Worm (Caenorhabditis elegans) whole organism, L4 larva: ENCODE results near the gene rap-1.

ENCODE experiments used
- D1046.2 ChIP-seq: fragments of 200-800 bp; sonication (Bioruptor generic); IDR thresholded peaks from 2 replicates; pipeline ENCODE4 v1.3.6; 2022; ENCODE audit warnings: missing genetic modification characterization, missing compliant biosample characterization
- F37D6.2 ChIP-seq: sonication (generic microtip); optimal IDR thresholded peaks from 2 replicates; lab custom pipeline; 2016; ENCODE audit warnings: mild to moderate bottlenecking, missing genetic modification characterization, missing compliant biosample characterization
- F49E8.2 ChIP-seq: sonication (generic microtip); optimal IDR thresholded peaks from 2 replicates; lab custom pipeline; 2016; ENCODE audit warnings: missing compliant biosample characterization, mild to moderate bottlenecking, missing genetic modification characterization, borderline replicate concordance
- T26A8.4 ChIP-seq: fragments of 200-800 bp; sonication (Bioruptor generic); IDR thresholded peaks from 2 replicates; pipeline ENCODE4 v1.3.6; 2022; ENCODE audit warnings: missing genetic modification characterization, missing compliant biosample characterization
- Y105C5A.15 ChIP-seq: fragments of 200-800 bp; sonication (Bioruptor generic); IDR thresholded peaks from 2 replicates; pipeline ENCODE4 v1.3.6; 2022; ENCODE audit warnings: missing genetic modification characterization, missing compliant biosample characterization
- Y5F2A.4 ChIP-seq: fragments of 200-800 bp; sonication (Bioruptor generic); optimal IDR thresholded peaks from 2 replicates; lab custom pipeline; 2018; ENCODE audit warnings: mild to moderate bottlenecking, missing genetic modification characterization, missing compliant biosample characterization
- Y75B8A.6 ChIP-seq: fragments of 200-800 bp; sonication (Bioruptor generic); IDR thresholded peaks from 2 replicates; pipeline ENCODE4 v1.3.6; 2022; ENCODE audit warnings: missing genetic modification reagents, missing genetic modification characterization, missing compliant biosample characterization
- aha-1 ChIP-seq: fragments of 150-350 bp; peaks from one replicate; lab custom pipeline; 2014; ENCODE audit warnings: missing biosample characterization, missing genetic modification characterization
- aly-2 ChIP-seq: sonication (generic microtip); optimal IDR thresholded peaks from 2 replicates; lab custom pipeline; 2018; ENCODE audit warnings: missing biosample characterization, missing genetic modification characterization
- ceh-20 ChIP-seq: fragments of 200-800 bp; sonication (Bioruptor generic); IDR thresholded peaks from 2 replicates; pipeline ENCODE4 v1.3.6; 2022; ENCODE audit warnings: missing genetic modification reagents, missing genetic modification characterization, missing compliant biosample characterization
- ceh-28 ChIP-seq: fragments of 150-350 bp; optimal IDR thresholded peaks from 2 replicates; lab custom pipeline; 2014; ENCODE audit warnings: missing biosample characterization, missing genetic modification reagents, missing genetic modification characterization
- ceh-32 ChIP-seq: sonication (generic microtip); optimal IDR thresholded peaks from 2 replicates; lab custom pipeline; 2016; ENCODE audit warnings: mild to moderate bottlenecking, missing genetic modification characterization, missing compliant biosample characterization; ENCODE audit not compliant: poor library complexity
- ceh-44 ChIP-seq: fragments of 200-800 bp; sonication (Bioruptor generic); IDR thresholded peaks from 2 replicates; pipeline ENCODE4 v1.3.6; 2022; ENCODE audit warnings: missing genetic modification reagents, missing genetic modification characterization, missing compliant biosample characterization
- daf-16 ChIP-seq, 3 experiments: sonication (generic microtip); optimal IDR thresholded peaks; 2 replicates each; lab custom pipeline; 2016 to 2017; ENCODE audit warnings: missing genetic modification characterization in 3 of 3, missing genetic modification reagents in 3 of 3, mild to moderate bottlenecking in 2 of 3, missing compliant biosample characterization in 2 of 3, missing biosample characterization in 1 of 3, moderate library complexity in 1 of 3
- dmd-8 ChIP-seq: fragments of 200-800 bp; sonication (Bioruptor generic); IDR thresholded peaks from 2 replicates; pipeline ENCODE4 v1.3.6; 2022; ENCODE audit warnings: missing genetic modification characterization, missing compliant biosample characterization
- dmd-9 ChIP-seq: fragments of 200-800 bp; sonication (Bioruptor generic); IDR thresholded peaks from 2 replicates; pipeline ENCODE4 v1.3.6; 2022; ENCODE audit warnings: missing genetic modification reagents, missing genetic modification characterization, missing compliant biosample characterization
- duxl-1 ChIP-seq: sonication (generic microtip); optimal IDR thresholded peaks from 2 replicates; lab custom pipeline; 2016; ENCODE audit warnings: mild to moderate bottlenecking, missing genetic modification characterization, moderate library complexity, missing compliant biosample characterization; ENCODE audit not compliant: poor library complexity
- dve-1 ChIP-seq: sonication (generic microtip); optimal IDR thresholded peaks from 2 replicates; lab custom pipeline; 2017; ENCODE audit warnings: antibody characterized with exemption, mild to moderate bottlenecking, missing genetic modification characterization, missing compliant biosample characterization; ENCODE audit not compliant: insufficient read depth
- egl-43 ChIP-seq: fragments of 200-800 bp; sonication (Bioruptor generic); IDR thresholded peaks from 2 replicates; pipeline ENCODE4 v1.3.6; 2022; ENCODE audit warnings: missing genetic modification reagents, missing genetic modification characterization, missing compliant biosample characterization
- fkh-10 ChIP-seq: fragments of 150-350 bp; optimal IDR thresholded peaks from 2 replicates; lab custom pipeline; 2014; ENCODE audit warnings: missing biosample characterization, missing genetic modification reagents, missing genetic modification characterization
- fos-1 ChIP-seq: fragments of 150-350 bp; optimal IDR thresholded peaks from 2 replicates; lab custom pipeline; 2014; ENCODE audit warnings: missing biosample characterization, missing genetic modification characterization
- gei-8 ChIP-seq: fragments of 200-800 bp; sonication (Bioruptor generic); optimal IDR thresholded peaks from 2 replicates; lab custom pipeline; 2018; ENCODE audit warnings: mild to moderate bottlenecking, missing genetic modification characterization, missing compliant biosample characterization
- hif-1 ChIP-seq, 2 experiments: sonication (generic microtip); optimal IDR thresholded peaks; 2 replicates each; lab custom pipeline; 2016 to 2017; ENCODE audit warnings: missing compliant biosample characterization in 2 of 2, missing genetic modification characterization in 2 of 2, missing genetic modification reagents in 2 of 2, missing genotype in 2 of 2, mild to moderate bottlenecking in 1 of 2
- hmg-1.1 ChIP-seq: fragments of 200-800 bp; sonication (Bioruptor generic); IDR thresholded peaks from 2 replicates; pipeline ENCODE4 v1.3.6; 2022; ENCODE audit warnings: missing genetic modification reagents, missing genetic modification characterization, missing compliant biosample characterization
- jun-1 ChIP-seq: fragments of 150-350 bp; optimal IDR thresholded peaks from 2 replicates; lab custom pipeline; 2014; ENCODE audit warnings: missing biosample characterization, missing genetic modification reagents, missing genetic modification characterization
- lim-7 ChIP-seq: fragments of 200-800 bp; sonication (Bioruptor generic); IDR thresholded peaks from 2 replicates; pipeline ENCODE4 v1.3.6; 2022; ENCODE audit warnings: missing genetic modification characterization, missing compliant biosample characterization
- lin-13 ChIP-seq: fragments of 150-350 bp; optimal IDR thresholded peaks from 2 replicates; lab custom pipeline; 2014; ENCODE audit warnings: missing biosample characterization, missing genetic modification reagents, missing genetic modification characterization
- lin-39 ChIP-seq: fragments of 150-350 bp; optimal IDR thresholded peaks from 2 replicates; lab custom pipeline; 2014; ENCODE audit warnings: missing biosample characterization, missing genetic modification reagents, missing genetic modification characterization
- lsy-2 ChIP-seq, 2 experiments: fragments of 150-350 bp in 1 of 2; sonication (generic microtip) in 1 of 2; optimal IDR thresholded peaks; 2 replicates each; lab custom pipeline; 2014 to 2017; ENCODE audit warnings: missing biosample characterization in 2 of 2, missing genetic modification characterization in 2 of 2
- madf-5 ChIP-seq, 2 experiments: fragments of 200-800 bp; sonication (Bioruptor generic); IDR thresholded peaks; 2 replicates each; pipeline ENCODE4 v1.3.6; 2022; ENCODE audit warnings: missing compliant biosample characterization in 2 of 2, missing genetic modification characterization in 2 of 2
- madf-9 ChIP-seq: fragments of 200-800 bp; sonication (Bioruptor generic); conservative IDR thresholded peaks from 2 replicates; pipeline ENCODE4 v1.3.6; 2022; ENCODE audit warnings: missing genetic modification reagents, missing genetic modification characterization, missing compliant biosample characterization
- mdl-1 ChIP-seq, 2 experiments: fragments of 150-350 bp in 1 of 2; sonication (generic microtip) in 1 of 2; optimal IDR thresholded peaks; 2 replicates each; lab custom pipeline; 2014 to 2017; ENCODE audit warnings: missing biosample characterization in 2 of 2, missing genetic modification characterization in 2 of 2
- mep-1 ChIP-seq: fragments of 150-350 bp; sonication (generic microtip); optimal IDR thresholded peaks from 3 replicates; lab custom pipeline; 2014; ENCODE audit warnings: missing biosample characterization, missing genetic modification characterization
- nhr-10 ChIP-seq: fragments of 150-350 bp; optimal IDR thresholded peaks from 2 replicates; lab custom pipeline; 2014; ENCODE audit warnings: missing biosample characterization, missing genetic modification characterization
- nhr-28 ChIP-seq: fragments of 150-350 bp; optimal IDR thresholded peaks from 2 replicates; lab custom pipeline; 2014; ENCODE audit warnings: missing biosample characterization, missing genetic modification characterization
- nhr-48 ChIP-seq: sonication (generic microtip); optimal IDR thresholded peaks from 2 replicates; lab custom pipeline; 2016; ENCODE audit warnings: mild to moderate bottlenecking, missing genetic modification characterization, missing compliant biosample characterization
- nhr-6 ChIP-seq: fragments of 150-350 bp; optimal IDR thresholded peaks from 2 replicates; lab custom pipeline; 2014; ENCODE audit warnings: missing biosample characterization, missing genetic modification characterization
- nhr-77 ChIP-seq: fragments of 150-350 bp; optimal IDR thresholded peaks from 2 replicates; lab custom pipeline; 2014; ENCODE audit warnings: missing biosample characterization, missing genetic modification characterization
- saeg-2 ChIP-seq: fragments of 200-800 bp; sonication (Bioruptor generic); IDR thresholded peaks from 2 replicates; pipeline ENCODE4 v1.3.6; 2022; ENCODE audit warnings: missing genetic modification reagents, missing genetic modification characterization, missing compliant biosample characterization
- set-16 ChIP-seq: fragments of 200-800 bp; sonication (Bioruptor generic); IDR thresholded peaks from 2 replicates; pipeline ENCODE4 v1.3.6; 2022; ENCODE audit warnings: missing genetic modification reagents, missing genetic modification characterization, missing compliant biosample characterization
- skn-1 ChIP-seq: fragments of 150-350 bp; optimal IDR thresholded peaks from 2 replicates; lab custom pipeline; 2014; ENCODE audit warnings: missing biosample characterization, missing genetic modification characterization
- snpc-1.2 ChIP-seq: fragments of 200-800 bp; sonication (Bioruptor generic); IDR thresholded peaks from 2 replicates; pipeline ENCODE4 v1.3.6; 2022; ENCODE audit warnings: missing genetic modification reagents, missing genetic modification characterization, missing compliant biosample characterization
- snpc-4 ChIP-seq: fragments of 150-350 bp; optimal IDR thresholded peaks from 2 replicates; lab custom pipeline; 2014; ENCODE audit warnings: missing biosample characterization, missing genetic modification characterization
- spr-1 ChIP-seq: sonication (generic microtip); optimal IDR thresholded peaks from 2 replicates; lab custom pipeline; 2016; ENCODE audit warnings: mild to moderate bottlenecking, missing genetic modification characterization, missing compliant biosample characterization
- spr-3 ChIP-seq: fragments of 200-800 bp; sonication (Bioruptor generic); optimal IDR thresholded peaks from 2 replicates; lab custom pipeline; 2018; ENCODE audit warnings: mild to moderate bottlenecking, missing genetic modification characterization, missing compliant biosample characterization
- tag-97 ChIP-seq: fragments of 200-800 bp; sonication (Bioruptor generic); IDR thresholded peaks from 2 replicates; pipeline ENCODE4 v1.3.6; 2022; ENCODE audit warnings: missing genetic modification characterization, missing compliant biosample characterization
- unc-39 ChIP-seq: sonication (generic microtip); optimal IDR thresholded peaks from 2 replicates; lab custom pipeline; 2017; ENCODE audit warnings: missing biosample characterization, missing genetic modification characterization
- vab-7 ChIP-seq: fragments of 200-800 bp; sonication (Bioruptor generic); IDR thresholded peaks from 2 replicates; pipeline ENCODE4 v1.3.6; 2022; ENCODE audit warnings: missing genetic modification reagents, missing genetic modification characterization, missing compliant biosample characterization
- zag-1 ChIP-seq: fragments of 150-350 bp; optimal IDR thresholded peaks from 2 replicates; lab custom pipeline; 2014; ENCODE audit warnings: missing biosample characterization, missing genetic modification characterization
- zfp-2 ChIP-seq: sonication (generic microtip); optimal IDR thresholded peaks from 2 replicates; lab custom pipeline; 2016; ENCODE audit warnings: mild to moderate bottlenecking, missing genetic modification characterization, missing compliant biosample characterization
- ztf-7 ChIP-seq: fragments of 150-350 bp; optimal IDR thresholded peaks from 2 replicates; lab custom pipeline; 2014; ENCODE audit warnings: missing biosample characterization, missing genetic modification characterization

rap-1 gene

DNA sequence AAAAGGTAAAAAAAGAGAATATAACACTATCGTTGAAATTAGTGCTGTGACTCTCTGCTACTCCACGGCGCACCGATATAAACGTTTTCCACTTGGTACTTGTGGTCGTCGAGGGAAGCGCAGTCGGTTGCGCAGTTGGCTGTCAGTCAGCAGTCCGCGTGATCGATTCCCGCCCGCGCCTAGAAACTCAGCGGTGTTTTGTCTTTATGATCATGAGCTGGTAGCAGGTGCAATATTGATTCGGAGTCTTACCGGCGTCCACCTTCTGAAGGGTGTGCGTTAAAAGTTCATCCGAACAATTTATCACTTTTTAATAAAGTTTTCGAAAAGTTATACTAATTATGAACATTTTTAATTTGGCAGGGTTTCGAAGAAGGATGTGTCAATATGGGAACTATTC is 8.4 kb upstream of the rap-1 start:
- TF ChIP-seq snpc-1.2 (GFP tag; lab: Robert Waterston, UW), result peak; percentile 88
- TF ChIP-seq duxl-1 (tag; lab: Kevin White, UChicago), result peak; percentile 82
- TF ChIP-seq egl-43 (GFP tag; lab: Robert Waterston, UW), result peak; percentile 97
- peak; percentile 94 for TF ChIP-seq ceh-44
- peak; percentile 77 for TF ChIP-seq nhr-48 (tag; lab: Kevin White, UChicago)
- TF ChIP-seq ceh-20 (GFP tag; lab: Robert Waterston, UW), result peak; percentile 84
- peak; percentile 26 for TF ChIP-seq nhr-77 (tag; lab: Kevin White, UChicago)
- peak; percentile 16 for TF ChIP-seq zag-1 (tag; lab: Kevin White, UChicago)
- no peak for TF ChIP-seq fos-1
- peak; percentile 42 for TF ChIP-seq ceh-28 (tag; lab: Kevin White, UChicago)
- peak; percentile 84 for TF ChIP-seq hmg-1.1 (GFP tag; lab: Robert Waterston, UW)
- TF ChIP-seq nhr-10 (tag; lab: Kevin White, UChicago), result no peak
- TF ChIP-seq D1046.2 (GFP tag; lab: Robert Waterston, UW), result no peak
- 0 out of 2 replicates have a peak, but pooled peaks have one; percentile 66 for TF ChIP-seq Y75B8A.6 (GFP tag; lab: Robert Waterston, UW)
- no peak for TF ChIP-seq unc-39
- peak; percentile 80 for TF ChIP-seq spr-1 (tag; lab: Kevin White, UChicago)
- peak; percentile 26 for TF ChIP-seq nhr-28 (tag; lab: Kevin White, UChicago)
- TF ChIP-seq Y105C5A.15 (GFP tag; lab: Robert Waterston, UW), result 0 out of 2 replicates have a peak, but pooled peaks have one; percentile 41
- TF ChIP-seq aha-1 (tag; lab: Kevin White, UChicago), result peak; percentile 93
- TF ChIP-seq lsy-2 (tag; optimal IDR thresholded peaks at IDR 0.05; lab: Kevin White, UChicago), result no peak
- peak; percentile 90 for TF ChIP-seq dve-1 (tag; lab: Kevin White, UChicago)
- peak; percentile 64 for TF ChIP-seq zfp-2
- peak; percentile 59 for TF ChIP-seq F37D6.2 (tag; lab: Kevin White, UChicago)
- peak; percentile 83 for TF ChIP-seq Y5F2A.4 (GFP tag; lab: Kevin White, UChicago)
- TF ChIP-seq nhr-6 (tag; lab: Kevin White, UChicago), result peak; percentile 88
- peak; percentile 92 for TF ChIP-seq madf-9 (GFP tag; lab: Robert Waterston, UW)
- TF ChIP-seq ceh-32 (tag; lab: Kevin White, UChicago), result no peak
- peak; percentile 83 for TF ChIP-seq spr-3
- peak; percentile 66 for TF ChIP-seq dmd-9
- peak; percentile 70 for TF ChIP-seq F49E8.2 (tag; lab: Kevin White, UChicago)
- peak; percentile 41 for TF ChIP-seq jun-1 (tag; lab: Kevin White, UChicago)
- TF ChIP-seq gei-8, result peak; percentile 88
- TF ChIP-seq set-16 (GFP tag; lab: Robert Waterston, UW), result peak; percentile 80; the same call in 1 of the 2 replicates
- peak; percentile 91; the same call in 1 of the 2 replicates for TF ChIP-seq vab-7 (GFP tag; lab: Robert Waterston, UW)
- TF ChIP-seq lin-13 (GFP tag; lab: Kevin White, UChicago), result peak; percentile 74
- peak; percentile 98 for TF ChIP-seq lim-7
- no peak for TF ChIP-seq fkh-10
- no peak for TF ChIP-seq skn-1 (tag; lab: Kevin White, UChicago)
- TF ChIP-seq saeg-2 (GFP tag; lab: Robert Waterston, UW), result peak; percentile 81
- peak; percentile 87 for TF ChIP-seq mep-1
- TF ChIP-seq aly-2 (tag; lab: Kevin White, UChicago), result no peak
- TF ChIP-seq mdl-1 (tag; optimal IDR thresholded peaks at IDR 0.05; lab: Kevin White, UChicago), result peak in 1 of 2 experiments; percentile 6
- TF ChIP-seq dmd-8 (GFP tag; lab: Robert Waterston, UW), result peak; percentile 98
- TF ChIP-seq daf-16 (GFP tag; optimal IDR thresholded peaks at IDR 0.05; lab: Kevin White, UChicago), result peak; percentile 85 to 93
- TF ChIP-seq daf-16 (tag; optimal IDR thresholded peaks at IDR 0.05; lab: Kevin White, UChicago), result peak; percentile 75
- peak; percentile 45 to 61 for TF ChIP-seq hif-1 (tag; optimal IDR thresholded peaks at IDR 0.05; lab: Kevin White, UChicago)
- no peak for TF ChIP-seq tag-97 (GFP tag; lab: Robert Waterston, UW)
- TF ChIP-seq madf-5 (GFP tag; IDR thresholded peaks at IDR 0.05; lab: Robert Waterston, UW), result peak; percentile 76 to 82
- no peak for TF ChIP-seq snpc-4 (tag; lab: Kevin White, UChicago)
- TF ChIP-seq ztf-7, result peak; percentile 89
- TF ChIP-seq lin-39 (tag; lab: Kevin White, UChicago), result no peak
- TF ChIP-seq T26A8.4, result peak; percentile 91
